Fruit fly (Drosophila melanogaster) whole organism, embryonic: ENCODE results near the gene Tace.

ENCODE experiments used
- CG11456 ChIP-seq: fragments of 200-800 bp; sonication (Bioruptor generic); IDR thresholded peaks from 3 replicates; pipeline ENCODE4 v1.3.6; 2022; ENCODE audit warnings: missing biosample characterization, missing genetic modification characterization
- CG12769 ChIP-seq: fragments of 200-800 bp; sonication (Bioruptor generic); optimal IDR thresholded peaks from 2 replicates; lab custom pipeline; 2019; ENCODE audit warnings: missing biosample characterization, mild to moderate bottlenecking, missing genetic modification characterization, moderate library complexity
- CG15479 ChIP-seq: fragments of 200-800 bp; sonication (Bioruptor generic); optimal IDR thresholded peaks from 3 replicates; lab custom pipeline; 2019; ENCODE audit warnings: missing biosample characterization, mild to moderate bottlenecking, missing genetic modification characterization, moderate library complexity
- CG15514 ChIP-seq: fragments of 200-800 bp; sonication (Bioruptor generic); optimal IDR thresholded peaks from 3 replicates; lab custom pipeline; 2017; ENCODE audit warnings: missing biosample characterization, missing genetic modification characterization, mild to moderate bottlenecking, moderate library complexity, missing genetic modification reagents
- CG15601 ChIP-seq: fragments of 200-800 bp; sonication (Bioruptor generic); optimal IDR thresholded peaks from 3 replicates; lab custom pipeline; 2019; ENCODE audit warnings: missing biosample characterization, mild to moderate bottlenecking, missing genetic modification characterization, moderate library complexity
- CG16863 ChIP-seq: fragments of 200-800 bp; sonication (Bioruptor generic); optimal IDR thresholded peaks from 3 replicates; lab custom pipeline; 2016; ENCODE audit warnings: missing biosample characterization, missing genetic modification characterization
- CG17361 ChIP-seq: fragments of 200-800 bp; sonication (Bioruptor generic); IDR thresholded peaks from 3 replicates; pipeline ENCODE4 v1.3.6; 2022; ENCODE audit warnings: missing biosample characterization, missing genetic modification characterization
- CG2116 ChIP-seq: fragments of 200-800 bp; sonication (Bioruptor generic); optimal IDR thresholded peaks from 3 replicates; lab custom pipeline; 2018; ENCODE audit warnings: missing biosample characterization, mild to moderate bottlenecking, missing genetic modification characterization
- CG2202 ChIP-seq: fragments of 200-800 bp; sonication (Bioruptor generic); optimal IDR thresholded peaks from 2 replicates; lab custom pipeline; 2018; ENCODE audit warnings: missing biosample characterization, mild to moderate bottlenecking, missing genetic modification characterization
- CG2875 ChIP-seq: fragments of 200-800 bp; sonication (Bioruptor generic); optimal IDR thresholded peaks from 2 replicates; lab custom pipeline; 2017; ENCODE audit warnings: missing biosample characterization, mild to moderate bottlenecking, missing genetic modification characterization, missing genetic modification reagents
- CG32767 ChIP-seq: fragments of 200-800 bp; sonication (Bioruptor generic); IDR thresholded peaks from 2 replicates; pipeline ENCODE4 v1.3.6; 2022; ENCODE audit warnings: missing biosample characterization, missing genetic modification characterization
- CG34376 ChIP-seq: fragments of 200-800 bp; sonication (Bioruptor generic); optimal IDR thresholded peaks from 2 replicates; lab custom pipeline; 2018; ENCODE audit warnings: missing biosample characterization, mild to moderate bottlenecking, missing genetic modification characterization
- CG3726 ChIP-seq: fragments of 200-800 bp; sonication (Bioruptor generic); IDR thresholded peaks from 3 replicates; pipeline ENCODE4, ENCODE4 v1.3.6; 2022; ENCODE audit warnings: missing biosample characterization, missing genetic modification characterization
- CG4360 ChIP-seq: fragments of 200-800 bp; sonication (Bioruptor generic); IDR thresholded peaks from 2 replicates; pipeline ENCODE4 v1.3.6; 2022; ENCODE audit warnings: missing biosample characterization, missing genetic modification characterization
- CG5180 ChIP-seq: fragments of 200-800 bp; sonication (Bioruptor generic); optimal IDR thresholded peaks from 3 replicates; lab custom pipeline; 2017; ENCODE audit warnings: missing biosample characterization, missing genetic modification characterization, mild to moderate bottlenecking, moderate library complexity, missing genetic modification reagents
- CG6272 ChIP-seq: fragments of 200-800 bp; sonication (Bioruptor generic); IDR thresholded peaks from 2 replicates; pipeline ENCODE4 v1.3.6; 2022; ENCODE audit warnings: missing biosample characterization, missing genetic modification characterization
- CG6683 ChIP-seq: fragments of 200-800 bp; sonication (Bioruptor generic); optimal IDR thresholded peaks from 2 replicates; lab custom pipeline; 2017; ENCODE audit warnings: missing biosample characterization, mild to moderate bottlenecking, missing genetic modification characterization, missing genetic modification reagents
- CG7839 ChIP-seq: fragments of 200-800 bp; sonication (Bioruptor generic); optimal IDR thresholded peaks from 3 replicates; lab custom pipeline; 2018; ENCODE audit warnings: missing biosample characterization, mild to moderate bottlenecking, missing genetic modification characterization, moderate library complexity
- CG8924 ChIP-seq: fragments of 200-800 bp; optimal IDR thresholded peaks from 3 replicates; lab custom pipeline; 2019; ENCODE audit warnings: missing biosample characterization, mild to moderate bottlenecking, missing genetic modification characterization, moderate library complexity
- CG9609 ChIP-seq: fragments of 200-800 bp; sonication (Bioruptor generic); optimal IDR thresholded peaks from 3 replicates; lab custom pipeline; 2016; ENCODE audit warnings: missing biosample characterization, missing genetic modification characterization
- CHES-1-like ChIP-seq: fragments of 200-800 bp; sonication (Bioruptor generic); optimal IDR thresholded peaks from 2 replicates; lab custom pipeline; 2016; ENCODE audit warnings: missing biosample characterization, missing genetic modification characterization
- D ChIP-seq, 2 experiments: fragments of 200-800 bp in 1 of 2; fragments of >200 bp in 1 of 2; sonication (Bioruptor generic) in 1 of 2; optimal IDR thresholded peaks; 2 replicates in 1 of 2; 3 replicates in 1 of 2; lab custom pipeline; 2017; ENCODE audit warnings: mild to moderate bottlenecking in 1 of 2, missing biosample characterization in 1 of 2, missing genetic modification characterization in 1 of 2, missing genetic modification reagents in 1 of 2
- E2f2 ChIP-seq: fragments of 200-800 bp; sonication (Bioruptor generic); IDR thresholded peaks from 2 replicates; pipeline ENCODE4 v1.3.6; 2022; ENCODE audit warnings: missing biosample characterization, missing genetic modification characterization
- Fer1 ChIP-seq: fragments of 200-800 bp; sonication (Bioruptor generic); optimal IDR thresholded peaks from 2 replicates; lab custom pipeline; 2017; ENCODE audit warnings: missing biosample characterization, mild to moderate bottlenecking, missing genetic modification characterization
- HLH3B ChIP-seq: fragments of 200-800 bp; sonication (Bioruptor generic); IDR thresholded peaks from 2 replicates; pipeline ENCODE4 v1.3.6; 2022; ENCODE audit warnings: missing biosample characterization, missing genetic modification characterization
- Hey ChIP-seq: fragments of 200-800 bp; sonication (Bioruptor generic); optimal IDR thresholded peaks from 3 replicates; lab custom pipeline; 2018; ENCODE audit warnings: missing biosample characterization, mild to moderate bottlenecking, missing genetic modification characterization
- Meics ChIP-seq: fragments of 200-800 bp; sonication (Bioruptor generic); optimal IDR thresholded peaks from 2 replicates; lab custom pipeline; 2017; ENCODE audit warnings: missing biosample characterization, mild to moderate bottlenecking, missing genetic modification characterization
- Pdp1 ChIP-seq, 2 experiments: fragments of 200-800 bp; sonication (Bioruptor generic); optimal IDR thresholded peaks; 3 replicates each; lab custom pipeline; 2016; ENCODE audit warnings: missing biosample characterization in 2 of 2, missing genetic modification characterization in 2 of 2, mild to moderate bottlenecking in 1 of 2, moderate library complexity in 1 of 2
- Ravus ChIP-seq: fragments of 200-800 bp; sonication (Bioruptor generic); IDR thresholded peaks from 2 replicates; pipeline ENCODE4 v1.3.6; 2022; ENCODE audit warnings: missing biosample characterization, missing genetic modification characterization
- Rfx ChIP-seq: fragments of 200-800 bp; sonication (Bioruptor generic); IDR thresholded peaks from 2 replicates; pipeline ENCODE4 v1.3.6; 2022; ENCODE audit warnings: missing biosample characterization, missing genetic modification characterization
- Six4 ChIP-seq: fragments of 200-800 bp; sonication (Bioruptor generic); optimal IDR thresholded peaks from 2 replicates; lab custom pipeline; 2016; ENCODE audit warnings: missing biosample characterization, missing genetic modification characterization
- Sry-δ ChIP-seq: fragments of 200-800 bp; sonication (Bioruptor generic); optimal IDR thresholded peaks from 2 replicates; lab custom pipeline; 2016; ENCODE audit warnings: missing biosample characterization, missing genetic modification characterization
- TFAM ChIP-seq: fragments of 200-800 bp; sonication (Bioruptor generic); optimal IDR thresholded peaks from 2 replicates; lab custom pipeline; 2017; ENCODE audit warnings: missing biosample characterization, missing genetic modification characterization, inconsistent platforms
- Taf1 ChIP-seq: fragments of 200-800 bp; sonication (Bioruptor generic); IDR thresholded peaks from 2 replicates; pipeline ENCODE4 v1.3.6; 2022; ENCODE audit warnings: missing biosample characterization, missing genetic modification characterization
- amos ChIP-seq: fragments of 200-800 bp; sonication (Bioruptor generic); IDR thresholded peaks from 2 replicates; pipeline ENCODE4 v1.3.6; 2022; ENCODE audit warnings: missing biosample characterization, missing genetic modification characterization; ENCODE audit not compliant: partially characterized antibody
- ash1 ChIP-seq: fragments of 200-800 bp; sonication (Bioruptor generic); optimal IDR thresholded peaks from 2 replicates; lab custom pipeline; 2018; ENCODE audit warnings: missing biosample characterization, mild to moderate bottlenecking, missing genetic modification characterization
- cad ChIP-seq: fragments of >200 bp; optimal IDR thresholded peaks from 2 replicates; lab custom pipeline; 2017; ENCODE audit warnings: missing biosample characterization, missing genetic modification characterization
- dysf ChIP-seq: fragments of 200-800 bp; sonication (Bioruptor generic); IDR thresholded peaks from 3 replicates; pipeline ENCODE4 v1.3.6; 2022; ENCODE audit warnings: missing biosample characterization, missing genetic modification characterization
- ems ChIP-seq: fragments of 200-800 bp; sonication (Bioruptor generic); optimal IDR thresholded peaks from 3 replicates; lab custom pipeline; 2016; ENCODE audit warnings: missing biosample characterization, missing genetic modification characterization
- hkb ChIP-seq, 2 experiments: fragments of 200-800 bp in 1 of 2; fragments of >200 bp in 1 of 2; sonication (Bioruptor generic) in 1 of 2; IDR thresholded peaks in 1 of 2; optimal IDR thresholded peaks in 1 of 2; 2 replicates each; pipeline versions ENCODE4 v1.3.6 to Lab custom; 2017 to 2022; ENCODE audit warnings: missing biosample characterization in 1 of 2, missing genetic modification characterization in 1 of 2
- lov ChIP-seq, 2 experiments: fragments of 200-800 bp in 1 of 2; fragments of >200 bp in 1 of 2; sonication (Bioruptor generic) in 1 of 2; IDR thresholded peaks in 1 of 2; optimal IDR thresholded peaks in 1 of 2; 2 replicates in 1 of 2; 3 replicates in 1 of 2; pipeline versions ENCODE4 v1.3.6 to Lab custom; 2017 to 2022; ENCODE audit warnings: missing biosample characterization in 1 of 2, missing genetic modification characterization in 1 of 2
- oc ChIP-seq: fragments of 200-800 bp; sonication (Bioruptor generic); optimal IDR thresholded peaks from 2 replicates; lab custom pipeline; 2018; ENCODE audit warnings: missing biosample characterization, mild to moderate bottlenecking, missing genetic modification characterization, moderate library complexity
- salm ChIP-seq: fragments of 200-800 bp; sonication (Bioruptor generic); optimal IDR thresholded peaks from 2 replicates; lab custom pipeline; 2018; ENCODE audit warnings: missing biosample characterization, mild to moderate bottlenecking, missing genetic modification characterization
- sens ChIP-seq: fragments of 200-800 bp; sonication (Bioruptor generic); peaks from one replicate; lab custom pipeline; 2016; ENCODE audit warnings: missing biosample characterization, missing genetic modification characterization
- shn ChIP-seq: fragments of 200-800 bp; sonication (Bioruptor generic); optimal IDR thresholded peaks from 3 replicates; lab custom pipeline; 2016; ENCODE audit warnings: missing biosample characterization, missing genetic modification characterization
- slp2 ChIP-seq: fragments of 200-800 bp; sonication (Bioruptor generic); optimal IDR thresholded peaks from 2 replicates; lab custom pipeline; 2016; ENCODE audit warnings: missing biosample characterization, missing genetic modification characterization
- tio ChIP-seq: fragments of 200-800 bp; sonication (Bioruptor generic); optimal IDR thresholded peaks from 2 replicates; lab custom pipeline; 2017; ENCODE audit warnings: missing biosample characterization, missing genetic modification characterization, inconsistent platforms
- tll ChIP-seq, 2 experiments: fragments of 200-800 bp in 1 of 2; fragments of >200 bp in 1 of 2; sonication (Bioruptor generic) in 1 of 2; optimal IDR thresholded peaks; 2 replicates each; lab custom pipeline; 2017 to 2019; ENCODE audit warnings: missing biosample characterization in 2 of 2, missing genetic modification characterization in 2 of 2, mild to moderate bottlenecking in 1 of 2, moderate library complexity in 1 of 2
- twi ChIP-seq: fragments of 200-800 bp; optimal IDR thresholded peaks from 2 replicates; lab custom pipeline; 2019; ENCODE audit warnings: missing biosample characterization, mild to moderate bottlenecking, missing genetic modification characterization, moderate library complexity
- wor ChIP-seq: fragments of 200-800 bp; sonication (Bioruptor generic); IDR thresholded peaks from 2 replicates; pipeline ENCODE4 v1.3.6; 2022; ENCODE audit warnings: missing biosample characterization, missing genetic modification characterization

Tace gene

DNA sequence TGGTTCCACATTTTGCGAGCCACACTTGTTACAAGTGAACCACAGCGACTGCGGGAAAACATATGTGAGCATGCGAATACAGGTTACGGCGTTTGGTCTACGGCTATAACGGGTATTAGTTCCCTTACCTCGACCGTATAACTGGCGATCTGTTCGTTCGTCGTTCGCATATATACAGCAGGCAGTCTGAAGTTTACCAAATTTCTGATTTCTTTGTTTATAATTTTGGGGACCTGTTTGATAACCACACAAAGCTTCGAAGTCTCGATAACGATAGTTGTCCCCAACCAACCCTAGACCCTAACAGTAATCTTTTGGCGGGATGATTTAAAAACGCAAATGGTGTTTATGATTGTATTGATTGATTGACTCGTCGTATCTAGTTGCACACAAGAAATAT lies 7.2 kb upstream of the Tace start, which contains the start of gene Acph-1:
Gene Acph-1, minus strand, starts transcription at position 278 of the 400 bp plus-strand sequence.
- TF ChIP-seq TFAM (GFP tag; lab: Kevin White, UChicago) (no peak), CG17361 (GFP tag; lab: Robert Waterston, UW) (no peak), CG8924 (no peak), sens (GFP tag; lab: Kevin White, UChicago) (no peak), CG16863 (GFP tag; lab: Kevin White, UChicago) (no peak), Fer1 (GFP tag; lab: Kevin White, UChicago) (peak; percentile 24), tll (GFP tag; optimal IDR thresholded peaks at IDR 0.05; lab: Kevin White, UChicago) (no peak), CG15601 (no peak), CG34376 (GFP tag; lab: Kevin White, UChicago) (no peak), CG4360 (no peak), CG11456 (GFP tag; lab: Robert Waterston, UW) (no peak), CG2116 (GFP tag; lab: Kevin White, UChicago) (peak; percentile 98), amos (no peak; the same call in 1 of the 2 replicates), CHES-1-like (GFP tag; lab: Kevin White, UChicago) (no peak), slp2 (GFP tag; lab: Kevin White, UChicago) (no peak), Meics (GFP tag; lab: Kevin White, UChicago) (no peak), Rfx (GFP tag; lab: Robert Waterston, UW) (no peak), tio (GFP tag; lab: Kevin White, UChicago) (no peak), CG2202 (tag; lab: Kevin White, UChicago) (no peak), wor (GFP tag; lab: Robert Waterston, UW) (no peak), E2f2 (GFP tag; lab: Robert Waterston, UW) (peak; percentile 86), CG6683 (no peak), CG12769 (tag; lab: Kevin White, UChicago) (no peak), oc (tag; lab: Kevin White, UChicago) (no peak), Hey (tag; lab: Kevin White, UChicago) (no peak), Ravus (no peak), twi (no peak), CG9609 (GFP tag; lab: Kevin White, UChicago) (no peak), Sry-δ (GFP tag; lab: Kevin White, UChicago) (peak; percentile 46), dysf (GFP tag; lab: Robert Waterston, UW) (no peak), ash1 (GFP tag; lab: Kevin White, UChicago) (no peak), CG15514 (GFP tag; lab: Kevin White, UChicago) (peak; percentile 86), CG3726 (GFP tag; lab: Robert Waterston, UW) (no peak), salm (tag; lab: Kevin White, UChicago) (no peak), Taf1 (no peak), hkb (optimal IDR thresholded peaks at IDR 0.05; lab: Kevin White, UChicago) (no peak), hkb (GFP tag; IDR thresholded peaks at IDR 0.05; lab: Robert Waterston, UW) (no peak), Six4 (GFP tag; lab: Kevin White, UChicago) (no peak), CG6272 (no peak), CG2875 (GFP tag; lab: Kevin White, UChicago) (no peak), lov (optimal IDR thresholded peaks at IDR 0.05; lab: Kevin White, UChicago) (no peak), lov (GFP tag; IDR thresholded peaks at IDR 0.05; lab: Robert Waterston, UW) (no peak), CG5180 (no peak), CG32767 (GFP tag; lab: Robert Waterston, UW) (no peak), D (optimal IDR thresholded peaks at IDR 0.05; lab: Kevin White, UChicago) (no peak), D (GFP tag; optimal IDR thresholded peaks at IDR 0.05; lab: Kevin White, UChicago) (no peak), cad (GFP tag; lab: Kevin White, UChicago) (no peak), CG15479 (GFP tag; lab: Kevin White, UChicago) (no peak), Pdp1 (GFP tag; optimal IDR thresholded peaks at IDR 0.05; lab: Kevin White, UChicago) (peak in 1 of 2 experiments; percentile 52), ems (GFP tag; lab: Kevin White, UChicago) (no peak), shn (GFP tag; lab: Kevin White, UChicago) (no peak), CG7839 (tag; lab: Kevin White, UChicago) (no peak), HLH3B (GFP tag; lab: Robert Waterston, UW) (no peak)
